Worm (Caenorhabditis elegans): ENCODE data around the gene ntr-2.

ntr-2 gene

DNA sequence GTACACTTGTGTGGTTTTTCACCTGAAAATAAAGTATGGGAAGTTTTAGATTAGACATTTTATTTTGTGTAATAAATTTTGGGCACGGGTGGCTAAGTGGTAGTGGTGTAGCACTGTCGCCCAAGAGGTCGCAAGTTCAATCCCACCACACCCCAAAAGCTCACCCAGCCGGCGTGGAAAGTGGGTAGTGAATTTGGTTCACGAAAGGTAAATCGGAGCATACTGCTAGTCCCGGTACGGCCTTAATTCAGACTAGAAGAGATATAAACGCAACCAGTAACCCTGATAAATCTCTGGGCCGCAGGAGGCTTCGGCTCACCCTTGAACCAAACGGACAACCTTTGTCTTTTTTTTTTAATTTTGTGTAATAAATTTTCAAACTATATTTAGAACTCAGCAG, 23.0 kb upstream of the ntr-2 start:
- no peak for TF ChIP-seq unc-62 (GFP tag; optimal IDR thresholded peaks at IDR 0.05)

DNA sequence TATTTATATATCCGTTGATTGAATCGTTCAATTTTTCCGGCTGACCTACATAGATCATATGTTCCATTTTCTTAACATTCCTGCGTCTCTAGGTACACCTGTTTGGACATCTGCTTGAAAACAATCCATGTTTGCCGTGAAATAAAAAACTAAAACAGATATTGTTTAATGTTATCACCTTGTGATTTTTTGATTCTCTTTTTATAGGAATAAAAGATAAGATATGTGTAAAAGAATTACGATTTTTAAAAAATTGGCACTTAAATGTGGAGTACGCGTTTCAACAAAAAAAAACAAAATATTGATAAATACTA, 18.6 kb upstream of the ntr-2 start:
- no peak for TF ChIP-seq unc-62 (GFP tag; optimal IDR thresholded peaks at IDR 0.05)

DNA sequence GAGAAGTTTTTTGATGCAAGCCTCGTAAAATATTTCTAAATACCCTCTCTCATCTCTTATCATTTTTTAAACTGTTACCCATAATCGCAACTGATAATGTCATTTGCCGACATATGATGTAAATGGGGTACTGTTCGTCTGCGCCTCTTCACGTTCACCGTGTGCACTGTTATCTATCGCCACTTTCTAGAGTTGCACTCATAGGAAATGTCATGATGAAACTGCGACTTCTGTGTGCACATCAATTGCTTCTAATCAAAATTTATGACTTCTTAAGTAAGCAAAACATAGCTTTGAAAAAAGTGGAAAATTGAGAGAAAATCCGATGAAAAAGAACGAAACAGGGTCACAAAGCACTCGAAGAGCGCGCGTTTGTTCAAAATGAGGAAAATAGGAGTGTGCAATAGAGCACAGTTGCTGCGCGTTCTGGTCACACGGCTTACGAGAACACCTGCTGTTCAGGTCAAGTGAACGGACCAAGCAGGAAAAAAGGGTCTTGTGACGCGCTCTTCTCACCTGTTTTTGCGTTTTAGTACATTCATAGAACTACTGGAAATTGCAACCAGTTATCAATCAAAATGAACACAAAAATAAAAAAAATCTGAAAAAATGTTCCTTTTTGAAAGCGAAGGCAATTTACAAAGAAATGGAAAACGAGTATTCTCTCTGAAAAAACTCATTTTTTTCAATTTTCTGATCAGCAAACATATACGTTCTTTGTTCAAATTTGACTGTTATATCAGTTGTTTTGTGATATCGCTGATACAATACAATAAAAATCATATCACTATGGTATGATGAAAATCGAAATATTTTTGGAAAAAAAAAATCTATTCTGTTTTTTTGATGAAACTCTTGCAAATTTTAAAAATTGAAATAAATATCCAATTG, 18.0 kb upstream of the ntr-2 start:
- no peak for TF ChIP-seq unc-62 (GFP tag; optimal IDR thresholded peaks at IDR 0.05)

DNA sequence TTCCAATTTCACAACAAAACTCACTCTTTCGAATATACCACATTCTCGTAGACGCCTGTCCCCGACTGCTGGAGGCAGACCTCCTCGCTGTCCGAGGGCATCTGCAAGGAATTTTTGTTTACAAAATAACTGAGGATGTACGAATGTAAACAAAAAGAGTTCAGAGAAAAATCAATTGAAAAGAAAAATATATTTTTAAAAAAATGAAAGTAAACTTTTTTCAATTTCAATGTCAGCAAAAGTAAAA, 17.4 kb upstream of the ntr-2 start, which contains the start of gene mrp-5:
mrp-5 (minus strand) TSS at position 101 of the 247 bp plus-strand sequence.
- TF ChIP-seq unc-62 (GFP tag; optimal IDR thresholded peaks at IDR 0.05), result no peak

DNA sequence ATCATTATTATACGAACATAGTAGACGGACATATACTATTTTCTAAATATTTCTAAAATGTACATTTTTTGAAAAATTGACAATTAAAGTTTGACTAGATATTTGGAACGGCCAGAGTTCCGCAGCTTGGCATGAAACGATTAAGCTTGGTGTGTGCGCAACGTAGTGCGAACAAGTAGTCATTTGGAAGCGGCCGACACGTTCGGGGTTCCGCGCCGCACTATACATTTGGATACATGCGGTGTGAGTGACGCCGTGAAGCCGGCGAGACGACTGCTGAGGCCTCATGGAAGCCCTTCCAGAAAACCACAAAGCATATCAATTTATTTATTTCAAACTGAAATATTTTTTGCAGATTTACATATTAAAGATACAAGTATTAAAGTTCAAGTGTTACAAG, 9.4 kb upstream of the ntr-2 start:
- TF ChIP-seq unc-62 (GFP tag; optimal IDR thresholded peaks at IDR 0.05), result no peak

DNA sequence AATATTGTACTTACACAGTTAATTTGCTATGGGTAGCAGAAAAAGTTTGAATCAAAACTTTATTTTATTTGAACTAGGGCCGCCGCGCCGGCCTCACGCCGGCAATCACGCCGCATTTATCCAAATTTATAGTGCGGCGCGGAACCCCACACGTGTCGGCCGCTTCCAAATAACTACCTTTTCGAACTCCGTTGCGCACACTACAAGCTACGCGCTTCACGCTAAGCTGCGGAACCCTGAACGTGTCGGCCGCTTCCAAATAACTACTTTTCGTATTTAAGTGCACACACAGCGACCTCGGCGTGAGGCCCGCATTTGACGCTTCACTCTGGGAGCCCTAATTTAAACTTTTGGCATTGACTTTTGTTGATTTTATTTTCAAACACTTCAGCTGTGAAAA, 2.7 kb upstream of the ntr-2 start:
- TF ChIP-seq unc-62 (GFP tag; optimal IDR thresholded peaks at IDR 0.05), result no peak

DNA sequence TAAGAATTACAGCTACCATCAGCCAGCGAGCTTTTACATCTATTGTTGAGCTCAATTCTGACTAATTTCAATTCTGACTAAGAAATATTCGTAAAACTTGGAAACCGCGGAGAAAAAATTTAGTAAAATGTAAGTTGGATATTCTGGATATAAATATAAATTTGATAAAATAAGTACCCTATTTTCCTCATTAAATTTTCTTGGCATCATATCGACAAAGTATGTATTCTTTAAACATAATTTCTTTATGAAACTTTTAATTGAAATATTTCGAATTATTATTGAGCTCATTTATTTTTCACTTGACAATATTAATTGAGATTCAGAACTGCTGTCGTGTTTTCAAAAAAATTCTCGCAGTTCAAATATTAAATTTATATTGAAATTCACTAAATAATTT, 758 bp upstream of the ntr-2 start:
- TF ChIP-seq unc-62 (GFP tag; optimal IDR thresholded peaks at IDR 0.05), result no peak

DNA sequence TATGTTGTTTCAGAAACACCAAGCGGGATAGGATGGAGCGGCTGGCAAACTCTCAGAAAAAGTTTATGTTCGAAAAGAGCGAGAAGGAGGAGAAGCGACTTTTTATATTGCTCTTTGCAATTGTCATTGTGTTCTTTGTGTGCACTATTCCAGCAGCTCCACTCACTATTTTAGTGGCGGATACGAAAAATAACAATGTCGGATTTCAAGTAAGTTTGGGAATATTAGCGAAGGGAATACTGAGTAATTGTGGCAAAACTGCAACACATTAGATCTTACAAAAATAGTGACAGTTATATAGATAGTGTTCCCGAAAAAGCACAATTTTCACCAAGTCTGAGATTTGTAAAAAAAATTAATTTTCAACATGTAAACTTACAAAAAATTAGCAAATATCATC, 6.0 kb downstream of the ntr-2 start:
- no peak for TF ChIP-seq unc-62 (GFP tag; optimal IDR thresholded peaks at IDR 0.05)

DNA sequence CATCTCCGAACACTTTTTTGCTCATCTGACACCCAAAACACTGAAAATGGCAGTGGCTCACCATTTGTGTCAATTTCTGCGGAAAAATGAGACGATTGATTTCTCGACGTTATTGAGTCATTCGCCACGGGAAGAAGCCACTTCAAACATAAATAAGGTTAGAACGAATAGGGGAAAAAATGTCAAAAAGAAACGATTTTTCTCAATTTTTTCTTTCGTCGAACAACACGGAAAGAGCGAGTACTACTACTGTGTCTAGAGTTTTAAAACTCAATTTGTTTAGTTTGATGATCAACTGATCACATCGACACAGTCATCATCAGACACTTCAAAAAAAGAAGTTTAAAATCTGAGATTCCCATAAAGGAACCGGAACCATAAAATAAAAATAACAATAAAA, 7.9 kb downstream of the ntr-2 start:
- TF ChIP-seq unc-62 (GFP tag; optimal IDR thresholded peaks at IDR 0.05), result no peak

DNA sequence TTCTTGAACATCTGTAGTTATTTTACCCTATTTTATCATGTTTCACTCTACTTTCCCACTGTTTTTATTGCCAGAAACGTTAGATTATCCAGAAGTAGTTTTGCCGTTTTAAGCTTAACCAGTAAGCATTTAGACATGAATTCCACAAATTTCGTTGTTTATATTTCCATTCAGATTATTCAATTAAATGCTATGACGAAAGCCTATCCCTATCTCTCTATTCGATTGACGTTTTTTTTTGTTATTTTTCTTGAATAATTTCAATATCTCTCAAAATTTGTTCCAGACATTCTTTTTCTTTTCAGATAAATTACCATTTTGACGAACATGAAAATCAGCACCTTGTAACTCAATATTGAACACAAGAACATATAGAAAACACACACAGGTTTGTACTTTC, 10.2 kb downstream of the ntr-2 start, which contains the start of gene npr-40:
npr-40 (plus strand) TSS at position 301 of the 400 bp plus-strand sequence.
- TF ChIP-seq unc-62 (GFP tag; optimal IDR thresholded peaks at IDR 0.05), result no peak

DNA sequence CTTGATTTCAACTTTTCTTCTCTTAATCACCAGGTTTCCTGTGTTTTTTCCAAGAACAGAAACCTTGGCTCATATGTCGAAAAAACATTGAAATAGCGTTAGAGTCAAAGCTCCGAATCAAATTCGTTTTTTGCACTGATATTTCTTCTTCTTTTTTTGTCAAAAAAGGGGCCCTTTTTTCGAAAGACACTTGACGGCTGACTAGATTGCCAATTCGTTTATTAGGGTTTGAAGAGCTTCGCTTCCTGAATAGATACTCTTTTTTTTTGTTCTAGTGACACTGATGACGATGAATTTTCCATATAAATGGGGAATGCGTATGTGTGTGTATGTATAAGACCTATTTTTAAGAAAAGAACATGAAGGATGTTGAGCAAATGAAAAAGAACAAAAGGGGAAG, 12.0 kb downstream of the ntr-2 start:
- TF ChIP-seq unc-62 (GFP tag; optimal IDR thresholded peaks at IDR 0.05), result no peak

DNA sequence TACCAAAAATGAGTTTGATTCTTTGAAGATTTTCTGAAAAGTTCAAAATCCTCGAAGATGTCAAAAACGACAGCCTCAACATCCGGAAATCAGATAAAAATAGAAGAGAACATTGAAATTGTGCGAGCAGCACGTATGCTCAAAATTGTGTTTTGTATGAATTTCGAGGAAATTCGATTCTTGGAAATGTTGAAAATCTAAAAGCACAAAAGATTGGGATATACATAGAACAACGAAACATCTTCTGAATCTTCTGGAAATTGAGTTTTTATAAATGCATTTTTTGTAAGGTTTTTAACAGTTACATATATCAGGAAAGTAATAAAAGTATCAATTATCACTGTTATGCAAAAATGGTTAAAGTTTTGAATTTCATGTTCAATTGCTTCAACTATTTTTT, 18.1 kb downstream of the ntr-2 start:
- no peak for TF ChIP-seq unc-62 (GFP tag; optimal IDR thresholded peaks at IDR 0.05)

DNA sequence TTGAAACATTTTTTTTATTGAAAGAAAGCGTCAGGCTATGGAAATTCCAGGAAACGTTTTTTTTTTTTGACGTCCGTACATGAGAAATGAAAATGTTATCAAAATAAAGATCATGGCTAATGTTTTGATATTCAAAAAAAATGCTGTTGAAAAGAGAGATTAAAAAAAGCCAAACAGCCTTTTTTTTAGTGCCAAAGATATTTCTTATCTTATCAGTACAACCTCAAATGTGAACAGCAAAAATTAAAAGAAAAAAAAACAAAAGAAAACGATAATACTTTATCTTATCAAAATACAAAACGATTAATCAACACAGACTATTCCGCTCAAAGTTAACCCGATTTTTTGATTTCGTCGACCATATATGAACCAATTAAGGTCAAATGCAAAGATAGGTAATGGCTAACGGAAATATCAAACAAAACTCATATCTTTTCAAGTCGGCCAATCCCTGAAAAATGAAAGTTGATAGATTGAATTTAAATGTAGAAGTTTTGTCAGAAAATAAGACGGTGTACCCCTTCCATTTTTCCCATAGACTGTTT, 21.4 kb downstream of the ntr-2 start:
- no peak for TF ChIP-seq unc-62 (GFP tag; optimal IDR thresholded peaks at IDR 0.05)

DNA sequence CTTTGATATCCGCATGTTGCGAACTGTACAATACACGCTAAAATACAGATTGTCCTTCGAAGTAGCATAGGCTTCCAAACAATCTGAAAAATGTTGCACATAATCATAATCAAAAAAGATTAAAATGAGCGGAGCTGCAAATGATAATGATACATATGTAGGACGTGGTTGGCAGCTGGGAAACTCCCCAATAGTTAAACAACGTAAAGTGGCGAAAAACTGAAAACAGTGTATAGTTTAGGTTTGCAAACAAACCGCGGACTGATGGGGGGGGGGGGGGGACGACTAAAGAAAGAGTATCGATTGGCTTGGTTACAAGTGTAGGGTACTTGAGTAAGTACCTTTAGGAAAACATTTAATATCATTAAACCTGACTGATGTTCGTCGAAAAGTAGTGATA, 23.6 kb downstream of the ntr-2 start, which contains the start of gene hex-5:
hex-5 (minus strand) TSS at position 101 of the 400 bp plus-strand sequence.
- TF ChIP-seq unc-62 (GFP tag; optimal IDR thresholded peaks at IDR 0.05), result no peak

DNA sequence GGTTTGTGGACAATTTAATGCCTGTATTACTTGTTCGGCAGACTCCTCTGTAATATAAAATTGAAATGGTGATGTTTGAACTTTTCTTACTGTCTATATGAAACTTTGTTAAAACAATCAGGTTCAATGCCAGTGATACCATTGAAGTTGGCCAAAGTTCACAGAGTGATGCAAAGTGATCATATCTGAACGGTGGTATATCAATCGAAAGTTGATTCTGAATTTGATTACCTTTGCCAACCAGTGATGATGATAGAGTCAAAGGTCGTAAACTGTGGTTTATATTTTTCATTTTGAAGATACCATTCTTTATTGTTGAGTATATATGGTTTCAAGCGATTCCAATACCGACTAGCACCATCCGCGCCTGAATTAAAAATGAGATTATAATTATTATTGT, 25.3 kb downstream of the ntr-2 start:
- TF ChIP-seq unc-62 (GFP tag; optimal IDR thresholded peaks at IDR 0.05), result no peak

DNA sequence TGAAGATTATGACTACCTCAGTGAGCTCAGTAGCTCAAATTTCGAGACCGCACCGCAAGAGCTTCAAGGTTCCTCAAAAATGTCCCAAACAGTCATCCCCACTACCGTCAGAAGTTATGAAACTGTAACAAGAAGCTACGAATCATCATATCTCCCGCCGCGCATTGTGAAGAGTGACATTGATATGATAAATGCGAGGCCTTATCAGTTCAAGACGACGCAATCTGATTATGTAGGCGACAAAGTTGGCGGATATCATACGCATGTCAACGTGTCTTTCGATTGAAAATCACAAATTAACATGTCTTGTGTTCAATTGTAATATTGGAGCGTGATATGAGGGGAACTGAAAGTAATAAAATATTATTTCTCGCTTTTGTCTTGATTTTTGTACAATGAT, 28.3 kb downstream of the ntr-2 start:
- no peak for TF ChIP-seq unc-62 (GFP tag; optimal IDR thresholded peaks at IDR 0.05)

DNA sequence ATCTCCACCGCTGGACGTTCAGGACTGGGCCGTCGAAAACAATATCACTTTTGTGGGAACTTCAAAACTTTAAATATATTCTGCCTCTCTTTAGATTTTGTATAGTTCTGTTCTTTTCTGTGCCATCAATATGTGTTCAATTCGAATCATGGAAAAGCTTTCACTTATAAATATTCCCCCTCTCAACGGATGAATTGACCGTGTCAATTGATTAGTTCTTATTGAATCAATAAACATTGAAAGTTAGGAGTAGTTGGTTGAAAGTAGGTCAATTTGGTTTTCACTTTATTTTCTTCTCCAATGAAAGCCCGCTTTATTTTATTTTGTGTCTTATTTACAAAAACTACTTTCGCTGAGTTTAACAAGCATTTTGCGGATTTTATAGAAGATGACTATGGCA, 30.5 kb downstream of the ntr-2 start, which contains the start of gene lips-8:
lips-8 (plus strand) TSS at position 301 of the 400 bp plus-strand sequence.
- TF ChIP-seq unc-62 (GFP tag; optimal IDR thresholded peaks at IDR 0.05), result no peak

DNA sequence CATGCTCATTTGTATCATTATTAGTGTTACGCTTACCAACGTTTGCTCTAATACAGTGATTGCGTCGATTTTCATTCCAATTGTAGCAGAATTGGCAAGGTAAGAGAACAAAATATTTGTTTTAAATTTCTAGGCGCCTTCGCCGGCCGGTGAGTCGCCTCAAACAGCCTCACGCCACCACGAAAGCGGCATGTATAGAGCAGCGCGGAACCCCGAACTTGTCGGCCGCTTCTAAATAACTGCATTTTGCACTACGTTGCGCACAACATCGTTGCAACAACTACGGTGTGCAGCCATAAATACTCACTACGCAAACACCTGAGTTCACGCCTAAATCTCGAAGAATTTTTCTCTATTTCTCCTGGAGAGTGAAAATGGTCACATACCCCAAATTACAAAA, 31.6 kb downstream of the ntr-2 start:
- no peak for TF ChIP-seq unc-62 (GFP tag; optimal IDR thresholded peaks at IDR 0.05)
